Worm (Caenorhabditis elegans): Measurements from ENCODE around the gene R10E12.2.

- TF ChIP-seq lin-39 (tag; optimal IDR thresholded peaks at IDR 0.05) (no peak), eor-1 (tag; optimal IDR thresholded peaks at IDR 0.05) (no peak), nfya-1 (tag; optimal IDR thresholded peaks at IDR 0.05; ENCODE audit: insufficient read depth) (no peak)
Observed at ce11 chrIII:9999235-9999634, 25.6 kb upstream of the R10E12.2 start, which contains the start of gene C05B5.17.

All from whole organism, L3 larva.